Fruit fly (Drosophila melanogaster): ENCODE measurements around the gene CG13293.

CG13293 gene

DNA sequence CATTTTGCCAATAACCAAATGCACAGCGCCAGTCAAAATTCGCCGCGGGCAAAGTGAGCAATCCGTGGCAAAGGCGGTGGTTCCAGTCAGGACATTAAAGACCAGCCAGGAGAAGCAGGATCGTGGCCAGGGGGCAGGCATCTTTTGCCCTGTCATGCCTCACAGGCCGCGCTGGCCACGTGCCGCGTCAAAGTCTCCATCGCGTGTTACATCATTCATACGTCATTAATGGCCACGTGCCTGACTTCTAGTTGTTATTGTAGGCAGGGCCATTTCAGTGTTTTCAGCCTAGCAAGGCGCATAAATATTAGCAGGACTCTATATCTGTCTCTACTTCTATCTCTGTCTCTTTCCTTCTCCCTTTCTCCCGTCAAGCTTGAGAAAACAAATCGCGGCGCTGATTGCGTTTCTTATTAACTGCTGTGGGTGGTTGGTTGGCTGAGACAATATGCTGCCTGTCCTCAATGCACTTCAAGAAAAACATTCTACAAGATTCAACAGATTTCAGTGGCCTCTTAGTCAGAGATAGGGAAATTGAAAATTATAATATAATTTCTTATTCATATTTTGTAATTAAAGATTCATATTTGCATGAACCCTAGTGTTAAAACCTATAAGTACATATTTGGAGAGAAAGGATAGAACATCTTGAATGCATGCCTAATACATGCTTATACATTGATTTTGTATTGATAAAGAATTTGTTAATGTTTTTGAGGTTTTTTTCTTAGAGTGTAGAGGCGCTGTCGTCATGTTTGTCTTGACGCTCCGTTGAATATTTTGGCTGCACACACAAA, 25.8 kb downstream of the CG13293 start:
- no peak for TF ChIP-seq Dif (GFP tag; optimal IDR thresholded peaks at IDR 0.05; ENCODE audit: partially characterized antibody)
- TF ChIP-seq br (GFP tag; optimal IDR thresholded peaks at IDR 0.05): no peak
- no peak for TF ChIP-seq CG9705 (GFP tag; optimal IDR thresholded peaks at IDR 0.05)
- TF ChIP-seq Jra (GFP tag; optimal IDR thresholded peaks at IDR 0.05): no peak
- TF ChIP-seq h (GFP tag; optimal IDR thresholded peaks at IDR 0.05): no peak
- no peak for TF ChIP-seq dsf (GFP tag; optimal IDR thresholded peaks at IDR 0.05; ENCODE audit: borderline replicate concordance)
- no peak for TF ChIP-seq N (GFP tag; optimal IDR thresholded peaks at IDR 0.05)
- no peak for TF ChIP-seq woc (GFP tag; optimal IDR thresholded peaks at IDR 0.05)
- TF ChIP-seq lola (GFP tag; optimal IDR thresholded peaks at IDR 0.05): no peak
- no peak for TF ChIP-seq Vsx2 (GFP tag; optimal IDR thresholded peaks at IDR 0.05; ENCODE audit: partially characterized antibody)
- TF ChIP-seq HLH106 (tag; optimal IDR thresholded peaks at IDR 0.05): no peak
- no peak for TF ChIP-seq Dfd (GFP tag; optimal IDR thresholded peaks at IDR 0.05)
- TF ChIP-seq Hr78 (GFP tag; optimal IDR thresholded peaks at IDR 0.05): no peak

DNA sequence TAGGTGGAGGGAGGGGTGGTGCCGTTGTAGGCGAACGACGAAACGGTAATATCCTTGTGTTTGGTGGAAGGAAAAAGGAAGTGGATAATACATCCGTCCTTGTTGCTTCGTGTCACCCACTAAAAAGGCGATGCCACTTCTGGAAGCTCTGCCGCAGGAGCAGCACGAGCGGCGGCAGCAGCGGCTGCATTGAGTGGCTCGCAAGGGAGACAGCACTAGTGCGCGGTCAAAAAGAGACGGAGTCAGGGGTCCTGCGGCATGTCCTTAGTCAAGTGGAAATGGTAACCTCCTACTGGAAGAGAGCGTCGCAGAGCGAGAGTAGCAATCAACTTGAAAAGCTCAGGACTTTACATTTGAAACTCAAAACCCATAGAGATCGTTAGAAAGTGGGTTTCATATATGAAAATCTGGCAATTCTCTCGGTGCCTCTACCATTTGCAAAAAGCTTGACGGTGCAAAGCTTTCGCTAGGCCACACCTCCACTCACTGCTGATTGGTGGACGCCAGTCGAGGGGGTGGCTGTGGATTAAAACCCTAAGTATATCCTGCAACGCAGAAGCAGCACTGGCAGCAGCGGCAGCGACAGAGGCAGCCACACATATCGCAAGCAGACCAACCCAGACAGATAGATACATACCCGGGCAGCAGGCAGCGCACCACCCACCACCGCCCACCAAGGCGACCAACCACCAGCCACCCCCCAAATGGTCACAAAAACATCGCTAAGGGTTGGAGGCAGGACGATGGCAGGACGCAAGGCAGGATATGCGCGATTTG, 28.2 kb downstream of the CG13293 start:
- TF ChIP-seq lola (GFP tag; optimal IDR thresholded peaks at IDR 0.05): no peak
- no peak for TF ChIP-seq usp (GFP tag; optimal IDR thresholded peaks at IDR 0.05)
- no peak for TF ChIP-seq N (GFP tag; optimal IDR thresholded peaks at IDR 0.05)
- TF ChIP-seq brk (GFP tag; optimal IDR thresholded peaks at IDR 0.05): no peak
- TF ChIP-seq Hr83 (GFP tag; optimal IDR thresholded peaks at IDR 0.05; ENCODE audit: poor library complexity, severe bottlenecking): no peak
- TF ChIP-seq ey (GFP tag; optimal IDR thresholded peaks at IDR 0.05): no peak
- no peak for TF ChIP-seq sage (GFP tag; optimal IDR thresholded peaks at IDR 0.05)
- TF ChIP-seq dmrt93B (GFP tag; optimal IDR thresholded peaks at IDR 0.05): no peak
- TF ChIP-seq Mio (GFP tag; optimal IDR thresholded peaks at IDR 0.05): no peak
- TF ChIP-seq CG32264 (GFP tag; optimal IDR thresholded peaks at IDR 0.05): no peak
- no peak for TF ChIP-seq GATAd (GFP tag; optimal IDR thresholded peaks at IDR 0.05)
- no peak for TF ChIP-seq Dfd (GFP tag; optimal IDR thresholded peaks at IDR 0.05)
- no peak for TF ChIP-seq Rel (GFP tag; optimal IDR thresholded peaks at IDR 0.05)
- no peak for TF ChIP-seq Rel (tag; optimal IDR thresholded peaks at IDR 0.05)

DNA sequence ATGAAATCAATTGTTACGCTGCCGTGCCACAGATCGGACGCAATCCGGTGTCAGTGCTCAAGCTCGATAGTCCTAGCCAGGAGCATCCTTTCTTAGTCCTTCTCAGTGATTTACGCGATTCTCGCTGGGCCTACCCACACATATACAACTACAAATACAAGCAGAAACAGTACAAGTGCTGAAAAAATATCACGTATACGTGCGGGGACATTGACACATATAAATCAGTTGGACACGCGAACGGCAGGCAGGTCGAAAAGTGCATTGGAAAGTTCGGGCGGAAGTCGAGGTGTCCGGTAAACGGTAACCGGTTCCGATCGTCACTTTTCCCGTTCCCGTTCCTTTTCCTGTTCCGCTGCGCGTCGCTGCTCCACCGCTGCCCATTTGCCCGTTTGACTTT, 28.8 kb downstream of the CG13293 start:
- TF ChIP-seq woc (GFP tag; optimal IDR thresholded peaks at IDR 0.05) (no peak), Mio (GFP tag; optimal IDR thresholded peaks at IDR 0.05) (no peak), Dif (GFP tag; optimal IDR thresholded peaks at IDR 0.05; ENCODE audit: partially characterized antibody) (no peak), Rel (GFP tag; optimal IDR thresholded peaks at IDR 0.05) (no peak), Rel (tag; optimal IDR thresholded peaks at IDR 0.05) (no peak), Hr78 (GFP tag; optimal IDR thresholded peaks at IDR 0.05) (no peak), rgr (GFP tag; optimal IDR thresholded peaks at IDR 0.05) (no peak), Dfd (GFP tag; optimal IDR thresholded peaks at IDR 0.05) (no peak), lola (GFP tag; optimal IDR thresholded peaks at IDR 0.05) (no peak)

DNA sequence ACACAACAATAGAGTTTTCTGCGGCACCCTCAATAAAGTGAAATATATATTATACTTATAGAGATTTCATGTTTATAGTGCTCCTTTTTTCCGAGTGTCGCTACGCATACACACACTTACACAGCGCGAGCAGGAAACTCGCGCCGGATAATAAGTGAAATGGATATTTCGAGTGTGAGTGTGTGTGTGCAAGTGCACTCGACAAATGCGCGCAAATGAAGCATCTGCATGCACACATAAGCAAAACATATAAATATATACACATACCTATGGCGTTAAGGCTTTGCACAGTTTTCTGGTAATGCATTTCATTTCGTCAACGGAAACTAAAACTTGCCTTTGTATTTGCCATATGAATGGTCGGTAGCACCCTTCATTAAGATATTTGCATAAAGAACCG, 32.8 kb downstream of the CG13293 start:
- TF ChIP-seq ey (GFP tag; optimal IDR thresholded peaks at IDR 0.05): no peak
- no peak for TF ChIP-seq Hr78 (GFP tag; optimal IDR thresholded peaks at IDR 0.05)
- TF ChIP-seq dmrt93B (GFP tag; optimal IDR thresholded peaks at IDR 0.05): no peak
- TF ChIP-seq usp (GFP tag; optimal IDR thresholded peaks at IDR 0.05): no peak
- no peak for TF ChIP-seq h (GFP tag; optimal IDR thresholded peaks at IDR 0.05)
- no peak for TF ChIP-seq CrebA (GFP tag; optimal IDR thresholded peaks at IDR 0.05; ENCODE audit: borderline replicate concordance)
- TF ChIP-seq dsf (GFP tag; optimal IDR thresholded peaks at IDR 0.05; ENCODE audit: borderline replicate concordance): no peak

DNA sequence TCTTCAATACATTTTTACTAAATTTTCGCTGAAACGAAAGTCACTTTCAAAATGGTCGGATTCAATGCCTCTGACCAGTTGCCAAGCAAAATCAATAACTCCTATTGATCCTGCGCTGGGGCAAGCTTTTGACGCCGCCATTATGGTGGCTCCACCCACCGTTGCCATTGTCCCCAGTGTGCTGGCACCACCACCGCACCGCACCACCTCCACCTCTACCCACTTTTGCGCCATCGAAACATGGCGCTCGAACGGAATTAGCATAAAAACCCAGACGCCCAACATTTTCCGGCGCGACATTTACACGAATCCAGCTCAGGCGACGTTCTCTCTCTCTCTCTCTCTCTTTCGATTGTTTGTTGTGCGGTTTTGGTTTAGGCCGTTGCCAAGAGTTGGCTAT, 34.2 kb downstream of the CG13293 start:
- TF ChIP-seq rgr (GFP tag; optimal IDR thresholded peaks at IDR 0.05): no peak
- no peak for TF ChIP-seq dmrt93B (GFP tag; optimal IDR thresholded peaks at IDR 0.05)
- no peak for TF ChIP-seq Myc (optimal IDR thresholded peaks at IDR 0.05)
- TF ChIP-seq Mio (GFP tag; optimal IDR thresholded peaks at IDR 0.05): no peak
- no peak for TF ChIP-seq N (GFP tag; optimal IDR thresholded peaks at IDR 0.05)
- no peak for TF ChIP-seq br (GFP tag; optimal IDR thresholded peaks at IDR 0.05)
- TF ChIP-seq sage (GFP tag; optimal IDR thresholded peaks at IDR 0.05): no peak
- no peak for TF ChIP-seq h (GFP tag; optimal IDR thresholded peaks at IDR 0.05)
- TF ChIP-seq CG9705 (GFP tag; optimal IDR thresholded peaks at IDR 0.05): no peak
- TF ChIP-seq Vsx2 (GFP tag; optimal IDR thresholded peaks at IDR 0.05; ENCODE audit: partially characterized antibody): no peak
- TF ChIP-seq Hr78 (GFP tag; optimal IDR thresholded peaks at IDR 0.05): no peak
- no peak for TF ChIP-seq Hr83 (GFP tag; optimal IDR thresholded peaks at IDR 0.05; ENCODE audit: poor library complexity, severe bottlenecking)
- TF ChIP-seq Jra (GFP tag; optimal IDR thresholded peaks at IDR 0.05): no peak
- no peak for TF ChIP-seq CrebA (GFP tag; optimal IDR thresholded peaks at IDR 0.05; ENCODE audit: borderline replicate concordance)
- no peak for TF ChIP-seq Abd-B (GFP tag; optimal IDR thresholded peaks at IDR 0.05)
- TF ChIP-seq Rel (GFP tag; optimal IDR thresholded peaks at IDR 0.05): no peak
- TF ChIP-seq Rel (tag; optimal IDR thresholded peaks at IDR 0.05): no peak
- no peak for TF ChIP-seq ey (GFP tag; optimal IDR thresholded peaks at IDR 0.05)
- no peak for TF ChIP-seq psq (GFP tag; optimal IDR thresholded peaks at IDR 0.05)
- TF ChIP-seq woc (GFP tag; optimal IDR thresholded peaks at IDR 0.05): no peak

Measured in whole organism, wandering third instar larva.